Worm (Caenorhabditis elegans): ENCODE measurements around the gene mrpl-42.

Gene mrpl-42

ce11 chrIV:9074244-9074723, 20.0 kb downstream of the mrpl-42 start, which contains the start of gene mppb-1 (continued):
- TF ChIP-seq duxl-1 (tag; optimal IDR thresholded peaks at IDR 0.05; ENCODE audit: poor library complexity) (peak; percentile 85), lin-29 (GFP tag; IDR thresholded peaks at IDR 0.05) (no peak), ceh-32 (tag; optimal IDR thresholded peaks at IDR 0.05; ENCODE audit: poor library complexity) (no peak), hmg-1.1 (GFP tag; IDR thresholded peaks at IDR 0.05) (peak; percentile 72), skn-1 (tag; optimal IDR thresholded peaks at IDR 0.05) (no peak), F49E8.2 (tag; optimal IDR thresholded peaks at IDR 0.05; ENCODE audit: borderline replicate concordance) (no peak), arid-1 (GFP tag; conservative IDR thresholded peaks at IDR 0.05) (no peak), daf-19 (GFP tag; conservative IDR thresholded peaks at IDR 0.05) (no peak), vab-7 (GFP tag; IDR thresholded peaks at IDR 0.05) (no peak), egl-43 (GFP tag; IDR thresholded peaks at IDR 0.05) (no peak), lsy-2 (tag; optimal IDR thresholded peaks at IDR 0.05) (peak in 1 of 2 experiments; percentile 87), snpc-4 (tag; optimal IDR thresholded peaks at IDR 0.05) (no peak)

- TF ChIP-seq lin-39 (tag; optimal IDR thresholded peaks at IDR 0.05) (no peak), dve-1 (tag; optimal IDR thresholded peaks at IDR 0.05; ENCODE audit: insufficient read depth) (peak; percentile 66), lim-7 (GFP tag; IDR thresholded peaks at IDR 0.05) (no peak), hlh-11 (tag; optimal IDR thresholded peaks at IDR 0.05) (peak; percentile 57), snpc-1.2 (GFP tag; IDR thresholded peaks at IDR 0.05) (no peak), F44E2.7 (GFP tag; IDR thresholded peaks at IDR 0.05) (no peak), ZK546.5 (tag; optimal IDR thresholded peaks at IDR 0.05) (no peak), mep-1 (tag; optimal IDR thresholded peaks at IDR 0.05) (no peak), dpl-1 (GFP tag; optimal IDR thresholded peaks at IDR 0.05) (no peak), aha-1 (tag) (peak; percentile 40), nhr-48 (tag; optimal IDR thresholded peaks at IDR 0.05) (peak; percentile 9), skn-1 (tag; optimal IDR thresholded peaks at IDR 0.05) (no peak), ces-1 (GFP tag; optimal IDR thresholded peaks at IDR 0.05) (no peak), mdt-29 (GFP tag; IDR thresholded peaks at IDR 0.05) (no peak), daf-19 (GFP tag; conservative IDR thresholded peaks at IDR 0.05) (no peak), egl-43 (GFP tag; IDR thresholded peaks at IDR 0.05) (no peak), tag-97 (GFP tag; IDR thresholded peaks at IDR 0.05) (no peak), madf-5 (GFP tag; IDR thresholded peaks at IDR 0.05) (no peak), lin-15B (tag; optimal IDR thresholded peaks at IDR 0.05) (no peak), nhr-10 (tag; optimal IDR thresholded peaks at IDR 0.05) (no peak), dmd-6 (GFP tag; IDR thresholded peaks at IDR 0.05) (peak; percentile 44; the same call in 1 of the 2 replicates), zfp-2 (tag; optimal IDR thresholded peaks at IDR 0.05) (no peak), daf-16 (GFP tag; optimal IDR thresholded peaks at IDR 0.05) (no peak), daf-16 (tag; optimal IDR thresholded peaks at IDR 0.05) (peak; percentile 57), pqm-1 (tag; optimal IDR thresholded peaks at IDR 0.05) (peak; percentile 40), Y105C5A.15 (GFP tag; IDR thresholded peaks at IDR 0.05) (no peak), T20F7.1 (GFP tag; optimal IDR thresholded peaks at IDR 0.05) (peak; percentile 24)
Measured at ce11 chrIV:9070188-9070587, 24.1 kb downstream of the mrpl-42 start.

ce11 chrIV:9069703-9070102, 24.6 kb downstream of the mrpl-42 start, which contains the start of gene nhr-11:
Gene nhr-11 (plus strand): TSS chrIV:9070003.
- TF ChIP-seq lsy-2 (tag; optimal IDR thresholded peaks at IDR 0.05), result no peak
- TF ChIP-seq spr-3 (GFP tag; optimal IDR thresholded peaks at IDR 0.05), result no peak

Measured in whole organism, L4 larva.